Worm (Caenorhabditis elegans): Measurements from ENCODE around the gene Y53F4B.11.

Gene Y53F4B.11

ce11 chrII:15018923-15019322 is 8.4 kb downstream of the Y53F4B.11 start, which contains the start of gene Y53F4B.12:
Y53F4B.12 (plus strand) TSS chrII:15019223.
- TF ChIP-seq ztf-22 (GFP tag; optimal IDR thresholded peaks at IDR 0.05) = no peak
- no peak for TF ChIP-seq attf-3 (GFP tag; conservative IDR thresholded peaks at IDR 0.05)
- TF ChIP-seq lin-40 (tag; optimal IDR thresholded peaks at IDR 0.05) = no peak
- no peak for TF ChIP-seq snpc-4 (GFP tag; optimal IDR thresholded peaks at IDR 0.05)
- TF ChIP-seq snpc-4 (tag; optimal IDR thresholded peaks at IDR 0.05) = no peak
- TF ChIP-seq cebp-2 (GFP tag; IDR thresholded peaks at IDR 0.05) = no peak
- no peak for TF ChIP-seq ceh-27 (GFP tag; optimal IDR thresholded peaks at IDR 0.05)
- no peak for TF ChIP-seq B0336.3 (GFP tag; IDR thresholded peaks at IDR 0.05)
- no peak for TF ChIP-seq F39B2.1 (GFP tag; IDR thresholded peaks at IDR 0.05)
- no peak for TF ChIP-seq F49E8.2 (tag; optimal IDR thresholded peaks at IDR 0.05; ENCODE audit: insufficient read depth)
- no peak for TF ChIP-seq ekl-4 (GFP tag; IDR thresholded peaks at IDR 0.05)
- TF ChIP-seq unc-62 (GFP tag; optimal IDR thresholded peaks at IDR 0.05) = no peak
- TF ChIP-seq sea-2 (GFP tag; IDR thresholded peaks at IDR 0.05) = no peak
- no peak for TF ChIP-seq tbx-9 (tag; optimal IDR thresholded peaks at IDR 0.05; ENCODE audit: borderline replicate concordance)
- no peak for TF ChIP-seq K12H6.12 (tag; optimal IDR thresholded peaks at IDR 0.05)
- TF ChIP-seq madf-8 (GFP tag; conservative IDR thresholded peaks at IDR 0.05) = no peak
- no peak for TF ChIP-seq attf-5 (GFP tag; optimal IDR thresholded peaks at IDR 0.05)
- no peak for TF ChIP-seq him-1 (tag; optimal IDR thresholded peaks at IDR 0.05)
- no peak for TF ChIP-seq lin-54 (GFP tag; optimal IDR thresholded peaks at IDR 0.05)
- no peak for TF ChIP-seq somi-1 (GFP tag; optimal IDR thresholded peaks at IDR 0.05)

- TF ChIP-seq hmg-20 (GFP tag; IDR thresholded peaks at IDR 0.05) = no peak
- TF ChIP-seq egl-18 (GFP tag; IDR thresholded peaks at IDR 0.05) = no peak
- TF ChIP-seq nhr-90 (tag; optimal IDR thresholded peaks at IDR 0.05) = no peak
- peak; percentile 65 for TF ChIP-seq F33H1.4 (GFP tag; IDR thresholded peaks at IDR 0.05)
- no peak for TF ChIP-seq mes-4 (tag; optimal IDR thresholded peaks at IDR 0.05)
- no peak for TF ChIP-seq cebp-1 (GFP tag; IDR thresholded peaks at IDR 0.05)
- TF ChIP-seq cebp-1 (tag; optimal IDR thresholded peaks at IDR 0.05) = no peak
- TF ChIP-seq repo-1 (tag; optimal IDR thresholded peaks at IDR 0.05) = no peak
- peak; percentile 51; the same call in 1 of the 2 replicates for TF ChIP-seq D2030.7 (GFP tag; IDR thresholded peaks at IDR 0.05)
- TF ChIP-seq ekl-4 (GFP tag; IDR thresholded peaks at IDR 0.05) = no peak
- no peak for TF ChIP-seq ztf-28 (GFP tag; IDR thresholded peaks at IDR 0.05)
- TF ChIP-seq ZK185.1 (tag; optimal IDR thresholded peaks at IDR 0.05; ENCODE audit: poor library complexity, severe bottlenecking) = no peak
- TF ChIP-seq let-526 (GFP tag; IDR thresholded peaks at IDR 0.05) = no peak
- TF ChIP-seq lin-26 (GFP tag; IDR thresholded peaks at IDR 0.05) = no peak
- no peak for TF ChIP-seq ceh-40 (GFP tag; IDR thresholded peaks at IDR 0.05)
- TF ChIP-seq lsl-1 (GFP tag; optimal IDR thresholded peaks at IDR 0.05) = peak; percentile 50
- TF ChIP-seq dpl-1 (GFP tag; optimal IDR thresholded peaks at IDR 0.05) = peak; percentile 50
- no peak for TF ChIP-seq attf-5 (GFP tag; optimal IDR thresholded peaks at IDR 0.05)
- TF ChIP-seq lin-54 (GFP tag; optimal IDR thresholded peaks at IDR 0.05) = peak; percentile 65
- TF ChIP-seq efl-1 (GFP tag; optimal IDR thresholded peaks at IDR 0.05) = peak; percentile 73
- TF ChIP-seq ceh-91 (GFP tag; IDR thresholded peaks at IDR 0.05) = peak; percentile 45; the same call in 1 of the 2 replicates
- TF ChIP-seq madf-6 (GFP tag; IDR thresholded peaks at IDR 0.05) = no peak
These were observed 14.6 kb downstream of the Y53F4B.11 start for ce11 chrII:15025100-15025499.

All from whole organism, young adult.